Fruit fly (Drosophila melanogaster) Kc167 (cell line): ENCODE data around the gene Scgalpha.

Source experiments
- Myc ChIP-seq: fragments of >200 bp; optimal IDR thresholded peaks from 2 replicates; lab custom pipeline; 2017; ENCODE audit warnings: missing external identifiers
- Sin3A ChIP-seq: fragments of >200 bp; optimal IDR thresholded peaks from 2 replicates; lab custom pipeline; 2018; ENCODE audit warnings: missing external identifiers
- h ChIP-seq: fragments of >200 bp; optimal IDR thresholded peaks from 3 replicates; lab custom pipeline; 2018; ENCODE audit warnings: missing external identifiers
- insv ChIP-seq: fragments of >200 bp; optimal IDR thresholded peaks from 3 replicates; lab custom pipeline; 2018; ENCODE audit warnings: missing external identifiers
- psq ChIP-seq: fragments of >200 bp; optimal IDR thresholded peaks from 2 replicates; lab custom pipeline; 2017; ENCODE audit warnings: missing external identifiers
- ttk ChIP-seq: sonication (Bioruptor generic); optimal IDR thresholded peaks from 2 replicates; lab custom pipeline; 2017; ENCODE audit warnings: missing external identifiers

The Scgalpha gene

DNA sequence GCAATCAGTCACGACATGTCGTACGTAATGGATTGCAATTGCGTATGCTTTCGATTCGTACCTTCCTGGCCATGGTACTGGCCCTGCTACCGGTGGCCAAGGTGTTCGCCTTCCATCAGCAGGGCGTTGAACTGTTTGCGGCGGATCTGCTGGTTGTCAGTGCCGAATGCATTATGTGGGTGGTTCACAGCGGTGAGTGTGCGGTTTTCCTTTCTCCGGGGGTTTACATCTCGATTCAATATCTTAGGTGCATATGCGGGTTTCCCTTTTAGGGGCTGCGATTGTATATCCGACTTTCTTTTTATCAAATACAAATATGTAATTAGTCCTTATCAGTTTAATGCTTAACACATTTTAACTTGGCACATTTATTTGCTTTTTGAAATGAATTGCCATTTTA is 8.5 kb downstream of the Scgalpha start:
- TF ChIP-seq ttk (lab: Kevin White, UChicago) = no peak
- no peak for TF ChIP-seq h (lab: Kevin White, UChicago)
- TF ChIP-seq Myc (lab: Kevin White, UChicago) = no peak
- no peak for TF ChIP-seq insv (lab: Kevin White, UChicago)
- TF ChIP-seq psq = no peak
- TF ChIP-seq Sin3A (lab: Kevin White, UChicago) = no peak

DNA sequence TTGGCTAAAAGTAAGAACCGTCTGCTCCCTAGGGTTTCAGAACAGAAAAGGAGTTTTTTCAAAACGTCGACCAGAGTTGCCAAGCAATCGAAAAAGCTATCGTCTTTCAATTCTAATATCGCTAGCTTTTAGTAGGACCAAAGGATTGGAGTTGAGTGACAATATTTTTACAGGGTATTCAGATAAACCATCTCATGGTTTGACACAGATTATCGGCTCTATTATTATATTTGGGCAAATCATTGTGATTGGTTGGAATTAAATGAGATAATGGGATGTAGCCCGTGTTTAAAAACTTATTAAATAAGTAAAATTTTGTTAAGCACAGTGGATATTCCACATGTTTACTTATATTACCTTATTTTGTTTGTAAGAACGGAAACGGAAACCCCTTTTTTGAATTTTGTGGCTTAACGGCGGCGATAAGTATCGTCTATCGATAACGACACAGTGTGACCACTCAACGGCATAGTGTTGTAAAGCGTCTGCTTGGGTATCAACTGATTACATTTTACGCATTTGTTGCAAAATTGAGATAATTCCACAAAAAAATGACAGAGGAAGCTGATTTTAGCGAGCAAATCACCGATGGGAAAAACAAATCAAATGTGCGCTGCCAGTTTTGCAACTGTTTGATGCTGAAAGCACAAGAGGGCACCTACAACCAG is 16.8 kb downstream of the Scgalpha start, which contains the start of the genes mtsh and strat:
TSS of gene mtsh (minus strand) at position 51 of the 668 bp plus-strand sequence.
TSS of gene strat (plus strand) at position 471 of the 668 bp plus-strand sequence.
- no peak for TF ChIP-seq h (lab: Kevin White, UChicago)
- no peak for TF ChIP-seq psq
- TF ChIP-seq ttk (lab: Kevin White, UChicago) = no peak
- no peak for TF ChIP-seq insv (lab: Kevin White, UChicago)
- no peak for TF ChIP-seq Myc (lab: Kevin White, UChicago)
- TF ChIP-seq Sin3A (lab: Kevin White, UChicago) = no peak

DNA sequence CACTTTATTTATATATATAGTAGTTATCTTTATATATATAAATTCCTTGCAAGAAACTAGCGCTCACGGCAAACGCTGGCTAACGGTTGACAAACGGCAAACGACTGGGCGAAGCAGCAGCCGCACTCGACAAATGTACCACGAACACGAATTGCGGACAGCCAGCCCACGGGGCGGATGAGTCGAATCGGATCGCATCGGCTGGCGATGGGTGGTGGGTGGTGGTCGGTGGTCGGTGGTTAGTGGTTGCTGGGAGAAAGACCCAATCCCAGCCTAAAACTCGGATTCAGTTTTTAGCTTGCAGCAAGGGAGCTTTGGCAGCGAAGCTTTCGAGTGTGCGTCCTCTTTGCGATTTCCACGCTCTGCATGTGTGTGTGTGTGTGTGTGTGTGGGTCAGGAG is 21.9 kb downstream of the Scgalpha start, which contains the start of gene CG7781:
TSS of gene CG7781 (minus strand) at position 260 of the 400 bp plus-strand sequence.
- TF ChIP-seq Myc (lab: Kevin White, UChicago) (no peak), Sin3A (lab: Kevin White, UChicago) (no peak), ttk (lab: Kevin White, UChicago) (no peak), insv (lab: Kevin White, UChicago) (no peak)

DNA sequence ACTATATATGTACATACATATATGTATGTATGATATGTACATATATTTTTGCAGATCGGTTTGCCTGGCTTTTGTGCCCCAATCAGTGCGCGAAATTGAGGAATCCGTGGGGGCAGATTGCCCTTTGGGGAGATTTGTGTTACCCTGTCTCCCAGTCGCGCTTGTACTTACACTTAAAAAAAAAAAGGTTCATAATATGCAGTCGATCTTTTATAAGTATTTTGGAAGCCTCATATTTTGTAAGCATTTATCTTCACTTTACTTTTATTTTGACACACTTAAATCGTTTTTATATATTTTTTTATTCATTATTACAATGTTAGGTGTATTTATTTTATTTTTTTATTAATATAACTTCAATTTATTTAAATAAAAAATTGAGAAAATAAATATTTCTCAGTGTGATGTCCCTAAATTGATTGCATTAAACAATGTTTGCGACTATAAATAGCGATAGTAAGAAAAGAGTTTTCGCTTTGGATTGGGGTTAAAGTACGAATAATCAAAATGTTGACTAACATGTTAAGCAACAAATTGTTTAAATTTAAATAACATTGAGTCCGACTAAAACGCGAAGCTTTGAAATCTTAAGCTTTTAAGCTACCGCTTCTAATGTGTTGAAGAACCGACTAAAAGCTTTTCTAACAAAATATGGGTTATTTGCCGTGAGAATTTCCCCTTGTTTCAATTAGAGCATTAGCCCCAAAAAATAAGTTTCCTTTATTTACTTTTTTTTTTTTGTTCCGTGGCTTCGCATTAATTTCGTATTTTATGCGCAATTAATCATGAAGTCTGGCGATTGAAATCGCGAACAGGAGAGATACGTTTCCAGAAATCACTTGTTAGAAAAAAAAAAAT is 23.4 kb downstream of the Scgalpha start:
- TF ChIP-seq Myc (lab: Kevin White, UChicago) = no peak
- no peak for TF ChIP-seq psq
- no peak for TF ChIP-seq Sin3A (lab: Kevin White, UChicago)

DNA sequence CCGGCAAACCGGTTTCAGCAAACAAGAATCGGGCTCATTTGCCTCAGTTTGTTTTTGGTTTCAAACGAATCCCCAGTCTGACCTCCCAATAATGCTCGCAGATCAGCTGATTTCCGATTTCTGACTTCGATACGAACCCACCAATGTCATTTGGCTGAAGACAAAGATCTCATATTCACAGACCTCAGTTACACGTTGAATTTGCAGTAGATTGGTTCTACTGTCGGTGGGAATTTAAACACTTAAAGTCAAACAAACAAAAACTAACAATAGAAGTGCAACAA is 24.0 kb downstream of the Scgalpha start, which contains the start of gene CG14275:
TSS of gene CG14275 (plus strand) at position 185 of the 284 bp plus-strand sequence.
- no peak for TF ChIP-seq psq
- TF ChIP-seq ttk (lab: Kevin White, UChicago) = no peak
- TF ChIP-seq Myc (lab: Kevin White, UChicago) = no peak
- no peak for TF ChIP-seq insv (lab: Kevin White, UChicago)
- TF ChIP-seq h (lab: Kevin White, UChicago) = no peak
- TF ChIP-seq Sin3A (lab: Kevin White, UChicago) = no peak

DNA sequence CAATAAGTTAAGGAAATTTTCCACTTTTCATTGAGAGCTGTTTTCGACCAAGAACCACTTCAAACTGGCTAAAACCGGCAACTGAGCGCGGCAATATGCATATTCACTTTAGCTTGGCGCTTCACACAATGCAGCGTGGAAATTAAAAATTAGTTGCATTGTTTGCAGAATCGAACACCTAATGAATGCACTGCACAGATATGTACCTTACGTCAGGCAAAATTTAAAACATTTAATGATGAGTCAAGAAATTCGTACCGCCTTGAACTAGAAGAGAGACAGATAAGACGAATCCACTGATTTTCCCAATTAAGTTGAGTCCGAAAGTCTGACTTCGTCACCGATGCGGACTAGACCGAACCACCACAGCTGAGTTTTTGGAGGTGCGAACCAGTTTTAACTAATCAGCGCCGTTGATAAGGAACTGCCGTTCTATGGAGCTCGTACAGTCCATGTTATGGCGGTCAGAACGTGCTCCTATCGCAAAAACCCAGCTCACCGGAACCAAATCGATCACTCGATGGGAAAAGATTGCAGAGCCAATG is 24.6 kb downstream of the Scgalpha start:
- TF ChIP-seq ttk (lab: Kevin White, UChicago) (no peak), insv (lab: Kevin White, UChicago) (no peak), Sin3A (lab: Kevin White, UChicago) (no peak)

DNA sequence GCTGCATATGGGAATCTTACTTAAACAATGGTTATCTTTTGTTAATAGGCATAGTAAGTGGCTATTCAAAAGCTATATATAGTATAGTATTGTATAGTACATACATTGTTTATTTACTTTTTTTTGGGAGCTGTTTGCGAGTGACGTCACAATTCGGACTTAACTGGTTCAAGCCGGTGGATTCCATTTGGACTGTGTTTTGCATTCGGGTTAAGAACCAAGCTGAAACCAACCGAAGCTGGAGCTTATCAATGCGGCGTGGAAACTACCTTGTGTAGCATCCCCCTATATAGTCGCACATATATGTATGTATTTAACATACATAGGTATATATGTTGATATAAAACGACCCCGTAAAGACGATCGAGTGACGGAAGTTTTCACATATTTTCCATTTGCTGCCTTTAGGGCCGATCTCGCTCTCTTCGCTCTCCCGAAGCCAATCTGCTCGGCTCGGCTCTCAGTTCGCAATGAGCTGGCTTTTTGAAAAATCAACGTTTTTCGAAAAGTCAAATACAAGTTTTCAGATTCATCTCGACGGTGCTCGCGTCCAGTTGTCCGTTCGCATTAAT is 25.4 kb downstream of the Scgalpha start:
- TF ChIP-seq Sin3A (lab: Kevin White, UChicago) (no peak), h (lab: Kevin White, UChicago) (no peak), ttk (lab: Kevin White, UChicago) (no peak), Myc (lab: Kevin White, UChicago) (no peak), insv (lab: Kevin White, UChicago) (no peak), psq (no peak)

DNA sequence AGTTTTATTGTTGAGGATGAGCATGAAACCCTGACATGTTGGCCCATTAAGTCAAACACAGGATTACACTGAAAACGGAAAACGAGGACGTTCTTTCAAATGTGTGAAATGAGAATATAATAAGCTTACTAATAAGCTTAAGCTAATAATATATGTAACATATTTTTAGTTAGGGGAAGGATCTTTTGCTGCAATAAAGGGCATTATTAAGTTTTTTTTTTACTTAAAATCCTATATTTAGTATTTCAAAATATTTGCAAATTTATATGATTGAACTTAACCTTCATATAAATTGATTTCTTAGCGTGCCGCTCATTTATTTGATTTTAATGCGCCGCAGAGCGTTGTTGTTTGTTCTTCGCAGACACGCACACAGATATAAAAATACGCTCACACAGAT is 30.0 kb downstream of the Scgalpha start:
- TF ChIP-seq psq = no peak
- no peak for TF ChIP-seq h (lab: Kevin White, UChicago)
- no peak for TF ChIP-seq Sin3A (lab: Kevin White, UChicago)
- no peak for TF ChIP-seq insv (lab: Kevin White, UChicago)

DNA sequence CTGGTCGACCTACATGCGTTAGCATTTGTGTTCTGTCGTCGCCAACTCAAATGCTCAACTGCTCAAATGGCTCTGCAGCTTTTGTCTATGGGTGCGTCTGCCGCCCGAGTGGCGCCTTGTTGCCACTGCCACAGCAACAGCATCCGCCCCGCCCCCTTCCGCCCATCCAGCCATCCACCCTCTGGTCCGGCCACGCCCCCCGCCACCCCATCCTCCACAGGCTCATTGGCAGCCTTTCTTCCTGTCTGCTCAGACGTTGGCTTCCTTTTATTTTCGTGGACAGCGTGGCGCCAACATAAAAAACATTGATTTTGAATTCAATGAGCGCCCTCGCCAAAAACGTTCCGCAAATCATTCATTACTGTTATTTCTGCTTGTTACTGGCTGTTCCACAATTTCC is 30.4 kb downstream of the Scgalpha start:
- TF ChIP-seq insv (lab: Kevin White, UChicago) (no peak), Sin3A (lab: Kevin White, UChicago) (no peak), ttk (lab: Kevin White, UChicago) (no peak), Myc (lab: Kevin White, UChicago) (no peak), psq (no peak), h (lab: Kevin White, UChicago) (no peak)

DNA sequence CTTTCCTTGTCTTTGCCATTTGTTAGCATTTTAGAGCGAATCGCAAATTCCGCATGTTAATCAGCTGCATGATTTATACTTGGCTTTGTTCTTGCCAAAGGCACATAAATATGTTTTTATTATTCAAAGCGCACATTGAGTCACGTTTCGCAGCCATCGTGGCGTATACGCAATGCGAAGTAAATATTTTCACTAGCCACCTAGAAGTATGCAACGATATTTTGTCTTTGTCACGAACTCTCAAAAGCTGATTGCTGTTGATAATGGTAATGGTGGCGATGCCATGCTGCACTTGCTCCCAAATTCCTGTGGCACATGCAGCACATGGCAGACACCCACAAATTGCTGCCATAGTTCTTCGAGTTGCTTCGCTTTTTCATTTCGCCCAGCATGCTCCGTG is 31.5 kb downstream of the Scgalpha start:
- no peak for TF ChIP-seq Sin3A (lab: Kevin White, UChicago)
- TF ChIP-seq insv (lab: Kevin White, UChicago) = no peak
- TF ChIP-seq h (lab: Kevin White, UChicago) = no peak
- TF ChIP-seq psq = no peak
- no peak for TF ChIP-seq ttk (lab: Kevin White, UChicago)
- TF ChIP-seq Myc (lab: Kevin White, UChicago) = no peak

DNA sequence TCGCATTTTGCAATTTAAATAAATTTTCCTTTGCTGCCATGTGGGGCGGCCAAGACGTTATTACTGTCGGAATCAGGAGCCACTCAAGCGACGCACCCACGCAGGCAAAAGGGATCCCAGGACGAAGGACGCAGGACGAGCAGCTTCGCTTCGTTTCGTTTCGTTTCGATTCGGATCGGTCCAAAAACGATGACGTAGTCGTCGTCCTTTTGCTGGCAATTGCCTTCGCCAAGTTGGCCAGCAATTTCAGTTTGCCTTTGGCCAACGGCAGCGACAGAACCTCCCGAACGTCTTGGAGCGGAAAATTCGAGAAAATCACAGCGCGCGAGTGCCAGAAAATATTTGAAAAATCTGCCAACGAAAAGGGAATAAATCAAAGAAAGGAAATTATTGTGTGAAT is 34.8 kb downstream of the Scgalpha start, which contains the start of gene witty:
TSS of gene witty (plus strand) at position 249 of the 400 bp plus-strand sequence.
- TF ChIP-seq insv (lab: Kevin White, UChicago) (no peak), Myc (lab: Kevin White, UChicago) (no peak), Sin3A (lab: Kevin White, UChicago) (no peak)
